Fruit fly (Drosophila melanogaster) whole organism, embryonic: ENCODE measurements around the gene se.

Source experiments
- CG1792 ChIP-seq: fragments of 200-800 bp; sonication (Bioruptor generic); optimal IDR thresholded peaks from 2 replicates; lab custom pipeline; 2016; ENCODE audit warnings: missing biosample characterization, missing genetic modification characterization
- CG7372 ChIP-seq: fragments of 200-800 bp; sonication (Bioruptor generic); IDR thresholded peaks from 2 replicates; pipeline ENCODE4 v1.3.6; 2022; ENCODE audit warnings: missing biosample characterization, missing genetic modification characterization
- HLH54F ChIP-seq: fragments of 200-800 bp; sonication (Bioruptor generic); optimal IDR thresholded peaks from 3 replicates; lab custom pipeline; 2016; ENCODE audit warnings: missing biosample characterization, missing genetic modification characterization
- NfI ChIP-seq: fragments of 200-800 bp; sonication (Bioruptor generic); optimal IDR thresholded peaks from 3 replicates; lab custom pipeline; 2018; ENCODE audit warnings: missing biosample characterization, mild to moderate bottlenecking, missing genetic modification characterization, moderate library complexity
- ap ChIP-seq: fragments of 200-800 bp; sonication (Bioruptor generic); IDR thresholded peaks from 2 replicates; pipeline ENCODE4 v1.3.6; 2022; ENCODE audit warnings: missing biosample characterization, missing genetic modification characterization
- chn ChIP-seq: fragments of 200-800 bp; sonication (Bioruptor generic); optimal IDR thresholded peaks from 2 replicates; lab custom pipeline; 2016; ENCODE audit warnings: missing biosample characterization, missing genetic modification characterization
- sisA ChIP-seq: fragments of 200-800 bp; sonication (Bioruptor generic); IDR thresholded peaks from 2 replicates; pipeline ENCODE4 v1.3.6; 2022; ENCODE audit warnings: missing biosample characterization, missing genetic modification characterization

DNA sequence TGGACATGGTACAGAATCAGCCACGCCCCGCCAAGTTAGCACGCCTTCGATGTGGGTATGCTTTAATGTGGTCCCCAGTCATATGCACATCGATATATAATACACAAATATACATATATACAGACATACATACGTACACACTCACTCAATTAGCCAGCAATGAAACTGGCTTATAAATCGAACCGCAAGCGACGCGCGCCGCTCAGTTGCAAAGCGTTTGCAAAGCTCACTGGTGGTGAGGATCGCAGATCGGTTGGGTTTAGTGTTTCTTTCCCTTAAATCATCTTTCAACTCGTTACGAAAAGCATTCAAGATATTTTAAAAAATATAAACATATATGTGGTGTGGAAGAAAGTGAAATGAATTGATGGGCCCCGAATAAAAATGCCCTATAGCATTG lies 8.2 kb downstream of the se start:
- TF ChIP-seq sisA (GFP tag; lab: Robert Waterston, UW) (no peak), NfI (GFP tag; lab: Kevin White, UChicago) (no peak), ap (GFP tag; lab: Robert Waterston, UW) (no peak), CG7372 (GFP tag; lab: Robert Waterston, UW) (no peak), HLH54F (GFP tag; lab: Kevin White, UChicago) (no peak), chn (GFP tag; lab: Kevin White, UChicago) (no peak), CG1792 (GFP tag; lab: Kevin White, UChicago) (no peak)
